Worm (Caenorhabditis elegans) whole organism, young adult: ENCODE data around the gene srsx-10.
A peak's percentile ranks its signal among the peaks of the same experiment; 100 is the strongest.

ENCODE experiments used
- B0035.1 ChIP-seq: sonication (generic microtip); optimal IDR thresholded peaks from 2 replicates; lab custom pipeline; 2016; ENCODE audit warnings: missing genetic modification characterization, mild to moderate bottlenecking, missing compliant biosample characterization, missing genotype, missing genetic modification reagents
- B0336.3 ChIP-seq: fragments of 200-800 bp; sonication (Bioruptor generic); IDR thresholded peaks from 2 replicates; pipeline ENCODE4 v1.3.6; 2022; ENCODE audit warnings: missing genetic modification characterization, missing compliant biosample characterization
- C06A6.2 ChIP-seq: fragments of 200-800 bp; sonication (Bioruptor generic); conservative IDR thresholded peaks from 2 replicates; pipeline ENCODE4 v1.3.6; 2022; ENCODE audit warnings: missing genetic modification characterization, missing compliant biosample characterization
- F22D6.2 ChIP-seq: sonication (generic microtip); optimal IDR thresholded peaks from 2 replicates; lab custom pipeline; 2016; ENCODE audit warnings: mild to moderate bottlenecking, missing genetic modification characterization, missing compliant biosample characterization
- F57C9.4 ChIP-seq: sonication (generic microtip); optimal IDR thresholded peaks from 2 replicates; lab custom pipeline; 2017; ENCODE audit warnings: mild to moderate bottlenecking, missing genetic modification characterization, missing compliant biosample characterization
- K12H6.12 ChIP-seq: fragments of 200-800 bp; sonication (Bioruptor generic); optimal IDR thresholded peaks from 2 replicates; lab custom pipeline; 2018; ENCODE audit warnings: mild to moderate bottlenecking, missing genetic modification characterization, missing compliant biosample characterization
- Y53G8AR.9 ChIP-seq: fragments of 200-800 bp; sonication (Bioruptor generic); conservative IDR thresholded peaks from 2 replicates; pipeline ENCODE4 v1.3.6; 2022; ENCODE audit warnings: missing genetic modification reagents, missing genetic modification characterization, missing compliant biosample characterization
- ZK185.1 ChIP-seq: sonication (generic microtip); optimal IDR thresholded peaks from 2 replicates; lab custom pipeline; 2016; ENCODE audit warnings: mild to moderate bottlenecking, missing genetic modification characterization, missing compliant biosample characterization; ENCODE audit not compliant: poor library complexity, severe bottlenecking
- aptf-2 ChIP-seq: fragments of 200-800 bp; sonication (Bioruptor generic); conservative IDR thresholded peaks from 2 replicates; pipeline ENCODE4 v1.3.6; 2022; ENCODE audit warnings: missing genetic modification reagents, missing genetic modification characterization, missing compliant biosample characterization
- athp-1 ChIP-seq: sonication (generic microtip); optimal IDR thresholded peaks from 2 replicates; lab custom pipeline; 2017; ENCODE audit warnings: mild to moderate bottlenecking, missing genetic modification characterization, missing compliant biosample characterization
- attf-3 ChIP-seq: fragments of 200-800 bp; sonication (Bioruptor generic); conservative IDR thresholded peaks from 2 replicates; pipeline ENCODE4 v1.3.6; 2022; ENCODE audit warnings: missing genetic modification reagents, missing genetic modification characterization, missing compliant biosample characterization
- bed-1 ChIP-seq: fragments of 200-800 bp; sonication (Bioruptor generic); IDR thresholded peaks from 2 replicates; pipeline ENCODE4 v1.3.6; 2022; ENCODE audit warnings: missing genetic modification reagents, missing genetic modification characterization, missing compliant biosample characterization
- cebp-1 ChIP-seq, 2 experiments: fragments of 200-800 bp in 1 of 2; sonication (Bioruptor generic) in 1 of 2; sonication (generic microtip) in 1 of 2; IDR thresholded peaks in 1 of 2; optimal IDR thresholded peaks in 1 of 2; 2 replicates each; pipeline versions ENCODE4 v1.3.6 to Lab custom; 2017 to 2022; ENCODE audit warnings: missing compliant biosample characterization in 2 of 2, missing genetic modification characterization in 2 of 2, mild to moderate bottlenecking in 1 of 2, missing genetic modification reagents in 1 of 2, moderate library complexity in 1 of 2
- ceh-40 ChIP-seq: fragments of 200-800 bp; sonication (Bioruptor generic); IDR thresholded peaks from 2 replicates; pipeline ENCODE4 v1.3.6; 2022; ENCODE audit warnings: missing genetic modification characterization, missing compliant biosample characterization
- ceh-91 ChIP-seq: fragments of 200-800 bp; sonication (Bioruptor generic); IDR thresholded peaks from 2 replicates; pipeline ENCODE4 v1.3.6; 2022; ENCODE audit warnings: missing genetic modification reagents, missing genetic modification characterization, missing compliant biosample characterization
- die-1 ChIP-seq: sonication (generic microtip); optimal IDR thresholded peaks from 2 replicates; lab custom pipeline; 2016; ENCODE audit warnings: missing genotype, mild to moderate bottlenecking, missing genetic modification characterization, missing compliant biosample characterization
- dox-1 ChIP-seq: fragments of 200-800 bp; sonication (Bioruptor generic); IDR thresholded peaks from 2 replicates; pipeline ENCODE4 v1.3.6; 2022; ENCODE audit warnings: missing genetic modification reagents, missing genetic modification characterization, missing compliant biosample characterization
- egrh-3 ChIP-seq: fragments of 200-800 bp; sonication (Bioruptor generic); IDR thresholded peaks from 2 replicates; pipeline ENCODE4 v1.3.6; 2022; ENCODE audit warnings: missing genetic modification reagents, missing genetic modification characterization, missing compliant biosample characterization
- ets-4 ChIP-seq: fragments of 200-800 bp; sonication (Bioruptor generic); optimal IDR thresholded peaks from 2 replicates; lab custom pipeline; 2018; ENCODE audit warnings: mild to moderate bottlenecking, missing genetic modification characterization, missing compliant biosample characterization
- fkh-3 ChIP-seq: sonication (generic microtip); optimal IDR thresholded peaks from 2 replicates; lab custom pipeline; 2016; ENCODE audit warnings: mild to moderate bottlenecking, missing genetic modification characterization, missing compliant biosample characterization
- hmg-1.2 ChIP-seq: fragments of 200-800 bp; sonication (Bioruptor generic); IDR thresholded peaks from 2 replicates; pipeline ENCODE4 v1.3.6; 2022; ENCODE audit warnings: missing genetic modification reagents, missing genetic modification characterization, missing compliant biosample characterization
- lag-1 ChIP-seq: fragments of 200-800 bp; sonication (Bioruptor generic); IDR thresholded peaks from 2 replicates; pipeline ENCODE4 v1.3.6; 2022; ENCODE audit warnings: missing genetic modification reagents, missing genetic modification characterization, missing compliant biosample characterization
- lin-35 ChIP-seq, 3 experiments: fragments of 150-350 bp in 2 of 3; sonication (generic microtip) in 1 of 3; optimal IDR thresholded peaks; 2 replicates each; lab custom pipeline; 2014 to 2018; ENCODE audit warnings: missing biosample characterization in 3 of 3, missing genetic modification characterization in 3 of 3, missing genetic modification reagents in 3 of 3
- madf-3 ChIP-seq: fragments of 200-800 bp; sonication (Bioruptor generic); IDR thresholded peaks from 2 replicates; pipeline ENCODE4 v1.3.6; 2022; ENCODE audit warnings: missing genetic modification reagents, missing genetic modification characterization, missing compliant biosample characterization
- nfya-1 ChIP-seq: sonication (generic microtip); optimal IDR thresholded peaks from 2 replicates; lab custom pipeline; 2017; ENCODE audit warnings: antibody characterized with exemption, missing compliant biosample characterization, missing genetic modification characterization, borderline replicate concordance; ENCODE audit not compliant: insufficient read depth
- nhr-27 ChIP-seq: fragments of 200-800 bp; sonication (Bioruptor generic); optimal IDR thresholded peaks from 2 replicates; lab custom pipeline; 2018; ENCODE audit warnings: mild to moderate bottlenecking, missing genetic modification characterization, moderate library complexity, missing compliant biosample characterization
- rpc-1 ChIP-seq, 2 experiments: fragments of 150-350 bp in 1 of 2; sonication (generic microtip) in 1 of 2; optimal IDR thresholded peaks; 2 replicates each; lab custom pipeline; 2014 to 2018; ENCODE audit warnings: missing biosample characterization in 1 of 2, missing genetic modification characterization in 1 of 2, missing genetic modification reagents in 1 of 2, missing genotype in 1 of 2
- sea-2 ChIP-seq: fragments of 200-800 bp; sonication (Bioruptor generic); IDR thresholded peaks from 2 replicates; pipeline ENCODE4 v1.3.6; 2022; ENCODE audit warnings: missing genetic modification characterization, missing compliant biosample characterization
- snpc-1.1 ChIP-seq: sonication (generic microtip); optimal IDR thresholded peaks from 2 replicates; lab custom pipeline; 2017; ENCODE audit warnings: missing genetic modification characterization, mild to moderate bottlenecking, missing compliant biosample characterization, antibody characterized with exemption, moderate library complexity, missing genotype, missing genetic modification reagents; ENCODE audit not compliant: insufficient read depth
- snpc-1.3 ChIP-seq: sonication (generic microtip); optimal IDR thresholded peaks from 2 replicates; lab custom pipeline; 2017; ENCODE audit warnings: missing genetic modification characterization, mild to moderate bottlenecking, missing compliant biosample characterization, antibody characterized with exemption, moderate library complexity, missing genotype, missing genetic modification reagents; ENCODE audit not compliant: insufficient read depth
- sptf-2 ChIP-seq: fragments of 200-800 bp; sonication (Bioruptor generic); optimal IDR thresholded peaks from 2 replicates; lab custom pipeline; 2018; ENCODE audit warnings: mild to moderate bottlenecking, missing genetic modification characterization, missing compliant biosample characterization
- tbx-9 ChIP-seq: sonication (generic microtip); optimal IDR thresholded peaks from 2 replicates; lab custom pipeline; 2016; ENCODE audit warnings: borderline replicate concordance, missing genetic modification characterization, inconsistent platforms, missing compliant biosample characterization
- tlf-1 ChIP-seq: fragments of 200-800 bp; sonication (Bioruptor generic); optimal IDR thresholded peaks from 2 replicates; lab custom pipeline; 2018; ENCODE audit warnings: mild to moderate bottlenecking, missing genetic modification characterization, missing compliant biosample characterization
- unc-130 ChIP-seq: sonication (generic microtip); optimal IDR thresholded peaks from 2 replicates; lab custom pipeline; 2016; ENCODE audit warnings: missing genetic modification reagents, missing genetic modification characterization, missing compliant biosample characterization
- zfh-2 ChIP-seq: fragments of 200-800 bp; sonication (Bioruptor generic); conservative IDR thresholded peaks from 2 replicates; pipeline ENCODE4 v1.3.6; 2022; ENCODE audit warnings: missing genetic modification reagents, missing genetic modification characterization, missing compliant biosample characterization

The srsx-10 gene

ce11 chrV:4962968-4963367 is 11.6 kb downstream of the srsx-10 start, which contains the start of gene tam-1:
TSS of gene tam-1 (minus strand) at chrV:4963102.
- TF ChIP-seq hmg-1.2 (GFP tag; lab: Robert Waterston, UW) (peak; percentile 20; the same call in 1 of the 2 replicates), cebp-1 (GFP tag; IDR thresholded peaks at IDR 0.05; lab: Robert Waterston, UW) (no peak), cebp-1 (tag; optimal IDR thresholded peaks at IDR 0.05; lab: Kevin White, UChicago) (peak; percentile 39), ceh-91 (GFP tag; lab: Robert Waterston, UW) (no peak)

ce11 chrV:4960686-4961085 is 13.9 kb downstream of the srsx-10 start:
- TF ChIP-seq zfh-2 (GFP tag; lab: Robert Waterston, UW): peak; percentile 65
- 0 out of 2 replicates have a peak, but pooled peaks have one; percentile 16 for TF ChIP-seq dox-1
- peak; percentile 25; the same call in 1 of the 2 replicates for TF ChIP-seq Y53G8AR.9 (GFP tag; lab: Robert Waterston, UW)
- no peak for TF ChIP-seq tlf-1 (GFP tag; lab: Kevin White, UChicago)
- peak; percentile 5; the same call in 1 of the 2 replicates for TF ChIP-seq egrh-3 (GFP tag; lab: Robert Waterston, UW)

ce11 chrV:4957619-4958018 is 17.0 kb downstream of the srsx-10 start:
- TF ChIP-seq unc-130 (GFP tag; lab: Kevin White, UChicago) (no peak), B0336.3 (GFP tag; lab: Robert Waterston, UW) (no peak), bed-1 (no peak), attf-3 (GFP tag; lab: Robert Waterston, UW) (no peak), sea-2 (GFP tag; lab: Robert Waterston, UW) (no peak), egrh-3 (GFP tag; lab: Robert Waterston, UW) (no peak), snpc-1.3 (no peak), madf-3 (no peak), lag-1 (GFP tag; lab: Robert Waterston, UW) (no peak), die-1 (no peak), zfh-2 (GFP tag; lab: Robert Waterston, UW) (no peak), nfya-1 (tag; lab: Kevin White, UChicago) (no peak), ZK185.1 (tag; lab: Kevin White, UChicago) (no peak), snpc-1.1 (tag; lab: Kevin White, UChicago) (no peak)
- TF ChIP-seq, all 124 proteins: peak for 0

- no peak for TF ChIP-seq ceh-40 (GFP tag; lab: Robert Waterston, UW)
- no peak for TF ChIP-seq sptf-2 (GFP tag; lab: Kevin White, UChicago)
- no peak for TF ChIP-seq lin-35 (GFP tag; optimal IDR thresholded peaks at IDR 0.05; lab: Kevin White, UChicago)
- no peak for TF ChIP-seq athp-1
- TF ChIP-seq hmg-1.2 (GFP tag; lab: Robert Waterston, UW): no peak
- TF ChIP-seq F57C9.4: no peak
- no peak for TF ChIP-seq ceh-91 (GFP tag; lab: Robert Waterston, UW)
These were observed 18.0 kb downstream of the srsx-10 start, which contains the start of gene str-208 for ce11 chrV:4956529-4956928. TSS of gene str-208 (plus strand) at chrV:4956829.

ce11 chrV:4951434-4951833 is 23.1 kb downstream of the srsx-10 start, which contains the start of gene str-207:
TSS of gene str-207 (plus strand) at chrV:4951734.
- TF ChIP-seq cebp-1 (GFP tag; IDR thresholded peaks at IDR 0.05; lab: Robert Waterston, UW): no peak
- TF ChIP-seq cebp-1 (tag; optimal IDR thresholded peaks at IDR 0.05; lab: Kevin White, UChicago): no peak
- no peak for TF ChIP-seq B0035.1 (tag; lab: Kevin White, UChicago)
- no peak for TF ChIP-seq F22D6.2 (tag; lab: Kevin White, UChicago)
- TF ChIP-seq C06A6.2 (GFP tag; lab: Robert Waterston, UW): no peak
- no peak for TF ChIP-seq Y53G8AR.9 (GFP tag; lab: Robert Waterston, UW)
- TF ChIP-seq ets-4 (GFP tag; lab: Kevin White, UChicago): no peak
- no peak for TF ChIP-seq aptf-2
- no peak for TF ChIP-seq nhr-27
- no peak for TF ChIP-seq K12H6.12 (tag; lab: Kevin White, UChicago)
- no peak for TF ChIP-seq tbx-9 (tag; lab: Kevin White, UChicago)
- TF ChIP-seq rpc-1 (optimal IDR thresholded peaks at IDR 0.05; lab: Kevin White, UChicago): no peak
- TF ChIP-seq rpc-1 (tag; optimal IDR thresholded peaks at IDR 0.05; lab: Kevin White, UChicago): no peak
- TF ChIP-seq fkh-3 (tag; lab: Kevin White, UChicago): no peak
- TF ChIP-seq, all 124 proteins: peak for 0
